Fruit fly (Drosophila melanogaster) whole organism, embryonic: ENCODE results near the gene CG32188.

Experiments
- Abd-B ChIP-seq: fragments of 200-800 bp; sonication (Bioruptor generic); optimal IDR thresholded peaks from 2 replicates; lab custom pipeline; 2018; ENCODE audit warnings: missing biosample characterization, mild to moderate bottlenecking, missing genetic modification characterization, moderate library complexity
- Ada2b ChIP-seq: fragments of 200-800 bp; sonication (Bioruptor generic); IDR thresholded peaks from 2 replicates; pipeline ENCODE4 v1.3.6; 2022; ENCODE audit warnings: missing biosample characterization, missing genetic modification characterization
- Atf3 ChIP-seq: fragments of 200-800 bp; sonication (Bioruptor generic); optimal IDR thresholded peaks from 3 replicates; lab custom pipeline; 2016; ENCODE audit warnings: missing biosample characterization, missing genetic modification characterization
- Awh ChIP-seq: fragments of 200-800 bp; sonication (Bioruptor generic); IDR thresholded peaks from 2 replicates; pipeline ENCODE4, ENCODE4 v1.3.6; 2022; ENCODE audit warnings: missing biosample characterization, missing genetic modification characterization
- Blimp-1 ChIP-seq: fragments of 200-800 bp; sonication (Bioruptor generic); optimal IDR thresholded peaks from 3 replicates; lab custom pipeline; 2018; ENCODE audit warnings: missing biosample characterization, missing genetic modification characterization, mild to moderate bottlenecking, moderate library complexity, missing genetic modification reagents
- Bteb2 ChIP-seq: fragments of 200-800 bp; sonication (Bioruptor generic); optimal IDR thresholded peaks from 2 replicates; lab custom pipeline; 2016; ENCODE audit warnings: missing biosample characterization, missing genetic modification characterization
- CG11398 ChIP-seq: fragments of 200-800 bp; sonication (Bioruptor generic); optimal IDR thresholded peaks from 2 replicates; lab custom pipeline; 2016; ENCODE audit warnings: missing biosample characterization, missing genetic modification characterization
- CG13775 ChIP-seq: fragments of 200-800 bp; sonication (Bioruptor generic); optimal IDR thresholded peaks from 3 replicates; lab custom pipeline; 2017; ENCODE audit warnings: missing biosample characterization, mild to moderate bottlenecking, missing genetic modification characterization
- CG13894 ChIP-seq: fragments of 200-800 bp; sonication (Bioruptor generic); optimal IDR thresholded peaks from 3 replicates; lab custom pipeline; 2018; ENCODE audit warnings: missing biosample characterization, mild to moderate bottlenecking, missing genetic modification characterization, moderate library complexity
- CG14667 ChIP-seq: fragments of 200-800 bp; sonication (Bioruptor generic); IDR thresholded peaks from 2 replicates; pipeline ENCODE4 v1.3.6; 2022; ENCODE audit warnings: missing biosample characterization, missing genetic modification characterization
- CG15696 ChIP-seq: fragments of 200-800 bp; sonication (Bioruptor generic); optimal IDR thresholded peaks from 2 replicates; lab custom pipeline; 2019; ENCODE audit warnings: missing biosample characterization, mild to moderate bottlenecking, missing genetic modification characterization, moderate library complexity
- CG16813 ChIP-seq: fragments of 200-800 bp; sonication (Bioruptor generic); IDR thresholded peaks from 3 replicates; pipeline ENCODE4 v1.3.6; 2022; ENCODE audit warnings: missing biosample characterization, missing genetic modification characterization; ENCODE audit not compliant: partially characterized antibody
- CG1832 ChIP-seq: fragments of 200-800 bp; sonication (Bioruptor generic); optimal IDR thresholded peaks from 2 replicates; lab custom pipeline; 2017; ENCODE audit warnings: missing biosample characterization, mild to moderate bottlenecking, missing genetic modification characterization, inconsistent platforms
- CG32532 ChIP-seq: fragments of 200-800 bp; sonication (Bioruptor generic); IDR thresholded peaks from 2 replicates; pipeline ENCODE4 v1.3.6; 2022; ENCODE audit warnings: missing biosample characterization, missing genetic modification characterization
- CG3726 ChIP-seq: fragments of 200-800 bp; sonication (Bioruptor generic); IDR thresholded peaks from 3 replicates; pipeline ENCODE4, ENCODE4 v1.3.6; 2022; ENCODE audit warnings: missing biosample characterization, missing genetic modification characterization
- CG3847 ChIP-seq: fragments of 200-800 bp; sonication (Bioruptor generic); IDR thresholded peaks from 2 replicates; pipeline ENCODE4 v1.3.6; 2022; ENCODE audit warnings: missing biosample characterization, missing genetic modification characterization
- CG8089 ChIP-seq: fragments of 200-800 bp; sonication (Bioruptor generic); optimal IDR thresholded peaks from 3 replicates; lab custom pipeline; 2016; ENCODE audit warnings: missing biosample characterization, missing genetic modification characterization
- CG8281 ChIP-seq: fragments of 200-800 bp; sonication (Bioruptor generic); optimal IDR thresholded peaks from 2 replicates; lab custom pipeline; 2018; ENCODE audit warnings: missing biosample characterization, mild to moderate bottlenecking, missing genetic modification characterization, moderate library complexity
- CTCF ChIP-seq: fragments of 200-800 bp; sonication (Bioruptor generic); optimal IDR thresholded peaks from 2 replicates; lab custom pipeline; 2017; ENCODE audit warnings: missing biosample characterization, mild to moderate bottlenecking, missing genetic modification characterization, moderate library complexity
- Dll ChIP-seq: fragments of 200-800 bp; sonication (Bioruptor generic); IDR thresholded peaks from 4 replicates; pipeline ENCODE4 v1.3.6; 2022; ENCODE audit warnings: missing biosample characterization, missing genetic modification characterization; ENCODE audit not compliant: partially characterized antibody
- Ets65A ChIP-seq: fragments of 200-800 bp; sonication (Bioruptor generic); peaks from one replicate; lab custom pipeline; 2016; ENCODE audit warnings: missing biosample characterization, missing genetic modification characterization
- HmgZ ChIP-seq: fragments of 200-800 bp; sonication (Bioruptor generic); optimal IDR thresholded peaks from 2 replicates; lab custom pipeline; 2018; ENCODE audit warnings: missing biosample characterization, mild to moderate bottlenecking, missing genetic modification characterization
- MBD-R2 ChIP-seq: fragments of 200-800 bp; sonication (Bioruptor generic); IDR thresholded peaks from 2 replicates; pipeline ENCODE4 v1.3.6; 2022; ENCODE audit warnings: missing biosample characterization, missing genetic modification characterization
- Mrtf ChIP-seq: fragments of 200-800 bp; sonication (Bioruptor generic); IDR thresholded peaks from 3 replicates; pipeline ENCODE4 v1.3.6; 2022; ENCODE audit warnings: missing biosample characterization, missing genetic modification characterization
- Nf-YB ChIP-seq: fragments of 200-800 bp; sonication (Bioruptor generic); optimal IDR thresholded peaks from 3 replicates; lab custom pipeline; 2019; ENCODE audit warnings: missing biosample characterization, mild to moderate bottlenecking, missing genetic modification characterization, moderate library complexity
- Nf-YC ChIP-seq: fragments of 200-800 bp; optimal IDR thresholded peaks from 3 replicates; lab custom pipeline; 2019; ENCODE audit warnings: missing biosample characterization, mild to moderate bottlenecking, missing genetic modification characterization, moderate library complexity
- Oli ChIP-seq: fragments of 200-800 bp; sonication (Bioruptor generic); optimal IDR thresholded peaks from 2 replicates; lab custom pipeline; 2018; ENCODE audit warnings: missing biosample characterization, mild to moderate bottlenecking, missing genetic modification characterization, moderate library complexity
- Optix ChIP-seq: fragments of 200-800 bp; sonication (Bioruptor generic); IDR thresholded peaks from 3 replicates; pipeline ENCODE4 v1.3.6; 2022; ENCODE audit warnings: missing biosample characterization, missing genetic modification characterization
- Rx ChIP-seq: fragments of 200-800 bp; sonication (Bioruptor generic); IDR thresholded peaks from 2 replicates; pipeline ENCODE4 v1.3.6; 2022; ENCODE audit warnings: missing biosample characterization, missing genetic modification characterization
- Sin3A ChIP-seq: fragments of >200 bp; optimal IDR thresholded peaks from 2 replicates; lab custom pipeline; 2018
- Six4 ChIP-seq: fragments of 200-800 bp; sonication (Bioruptor generic); optimal IDR thresholded peaks from 2 replicates; lab custom pipeline; 2016; ENCODE audit warnings: missing biosample characterization, missing genetic modification characterization
- Usf ChIP-seq: fragments of 200-800 bp; sonication (Bioruptor generic); optimal IDR thresholded peaks from 2 replicates; lab custom pipeline; 2017; ENCODE audit warnings: missing genotype, missing biosample characterization, missing genetic modification characterization
- Xbp1 ChIP-seq: fragments of 200-800 bp; sonication (Bioruptor generic); optimal IDR thresholded peaks from 3 replicates; lab custom pipeline; 2016; ENCODE audit warnings: missing biosample characterization, mild to moderate bottlenecking, missing genetic modification characterization
- YL-1 ChIP-seq: fragments of 200-800 bp; sonication (Bioruptor generic); optimal IDR thresholded peaks from 3 replicates; lab custom pipeline; 2017; ENCODE audit warnings: missing biosample characterization, mild to moderate bottlenecking, missing genetic modification characterization
- bigmax ChIP-seq: fragments of 200-800 bp; sonication (Bioruptor generic); optimal IDR thresholded peaks from 2 replicates; lab custom pipeline; 2018; ENCODE audit warnings: missing biosample characterization, mild to moderate bottlenecking, missing genetic modification characterization
- bsh ChIP-seq, 2 experiments: fragments of 200-800 bp; sonication (Bioruptor generic); optimal IDR thresholded peaks; 2 replicates each; lab custom pipeline; 2017 to 2018; ENCODE audit warnings: mild to moderate bottlenecking in 2 of 2, missing biosample characterization in 2 of 2, missing genetic modification characterization in 2 of 2, moderate library complexity in 1 of 2
- exex ChIP-seq: fragments of 200-800 bp; sonication (Bioruptor generic); optimal IDR thresholded peaks from 4 replicates; lab custom pipeline; 2018; ENCODE audit warnings: missing biosample characterization, mild to moderate bottlenecking, missing genetic modification characterization, moderate library complexity
- fu2 ChIP-seq: fragments of 200-800 bp; sonication (Bioruptor generic); optimal IDR thresholded peaks from 2 replicates; lab custom pipeline; 2016; ENCODE audit warnings: missing biosample characterization, missing genetic modification characterization
- hbn ChIP-seq: fragments of 200-800 bp; sonication (Bioruptor generic); IDR thresholded peaks from 2 replicates; pipeline ENCODE4 v1.3.6; 2022; ENCODE audit warnings: missing biosample characterization, missing genetic modification characterization; ENCODE audit not compliant: partially characterized antibody
- lmd ChIP-seq: fragments of 200-800 bp; sonication (Bioruptor generic); IDR thresholded peaks from 2 replicates; pipeline ENCODE4 v1.3.6; 2022; ENCODE audit warnings: missing biosample characterization, missing genetic modification characterization
- luna ChIP-seq: fragments of 200-800 bp; sonication (Bioruptor generic); optimal IDR thresholded peaks from 2 replicates; lab custom pipeline; 2016; ENCODE audit warnings: missing biosample characterization, missing genetic modification characterization
- phol ChIP-seq: fragments of 200-800 bp; sonication (Bioruptor generic); optimal IDR thresholded peaks from 3 replicates; lab custom pipeline; 2018; ENCODE audit warnings: missing biosample characterization, mild to moderate bottlenecking, missing genetic modification characterization, moderate library complexity
- pum ChIP-seq: fragments of 200-800 bp; sonication (Bioruptor generic); optimal IDR thresholded peaks from 2 replicates; lab custom pipeline; 2016; ENCODE audit warnings: missing biosample characterization, missing genetic modification characterization
- ranshi ChIP-seq: fragments of 200-800 bp; sonication (Bioruptor generic); IDR thresholded peaks from 2 replicates; pipeline ENCODE4 v1.3.6; 2022; ENCODE audit warnings: missing biosample characterization, missing genetic modification characterization
- row ChIP-seq: fragments of 200-800 bp; sonication (Bioruptor generic); IDR thresholded peaks from 3 replicates; pipeline ENCODE4 v1.3.6; 2022; ENCODE audit warnings: missing biosample characterization, missing genetic modification characterization
- shn ChIP-seq: fragments of 200-800 bp; sonication (Bioruptor generic); optimal IDR thresholded peaks from 3 replicates; lab custom pipeline; 2016; ENCODE audit warnings: missing biosample characterization, missing genetic modification characterization
- sob ChIP-seq: fragments of 200-800 bp; sonication (Bioruptor generic); IDR thresholded peaks from 2 replicates; pipeline ENCODE4 v1.3.6; 2022; ENCODE audit warnings: missing biosample characterization, missing genetic modification characterization
- sug ChIP-seq: fragments of 200-800 bp; optimal IDR thresholded peaks from 2 replicates; lab custom pipeline; 2019; ENCODE audit warnings: missing biosample characterization, mild to moderate bottlenecking, missing genetic modification characterization, moderate library complexity
- tll ChIP-seq, 2 experiments: fragments of 200-800 bp in 1 of 2; fragments of >200 bp in 1 of 2; sonication (Bioruptor generic) in 1 of 2; optimal IDR thresholded peaks; 2 replicates each; lab custom pipeline; 2017 to 2019; ENCODE audit warnings: missing biosample characterization in 2 of 2, missing genetic modification characterization in 2 of 2, mild to moderate bottlenecking in 1 of 2, moderate library complexity in 1 of 2
- trem ChIP-seq: fragments of 200-800 bp; optimal IDR thresholded peaks from 3 replicates; lab custom pipeline; 2019; ENCODE audit warnings: missing biosample characterization, mild to moderate bottlenecking, missing genetic modification characterization, moderate library complexity
- trh ChIP-seq: fragments of 200-800 bp; sonication (Bioruptor generic); optimal IDR thresholded peaks from 2 replicates; lab custom pipeline; 2016; ENCODE audit warnings: missing biosample characterization, missing genetic modification characterization
- zf30C ChIP-seq: fragments of 200-800 bp; sonication (Bioruptor generic); optimal IDR thresholded peaks from 3 replicates; lab custom pipeline; 2018; ENCODE audit warnings: missing biosample characterization, mild to moderate bottlenecking, missing genetic modification characterization

The CG32188 gene

DNA sequence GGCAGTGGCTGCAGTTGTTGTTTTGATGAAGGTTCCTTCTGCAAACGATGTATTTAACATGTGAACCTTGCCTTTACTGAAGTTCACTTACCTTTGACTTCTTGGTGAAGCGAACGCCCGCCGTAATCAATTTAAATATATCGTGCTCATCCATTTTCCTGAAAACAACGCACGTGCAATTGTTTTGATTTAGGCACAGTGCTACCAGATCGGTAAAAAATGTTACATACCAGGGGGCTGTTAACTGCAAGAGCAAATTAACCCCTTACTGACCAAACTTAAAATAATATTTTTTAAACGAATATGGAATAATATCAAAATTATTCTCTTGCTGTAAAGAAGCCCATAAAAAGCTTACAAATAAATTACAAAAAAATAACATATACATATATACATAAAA, 28.9 kb downstream of the CG32188 start, which contains the start of gene ais (continued):
- no peak for TF ChIP-seq bsh (GFP tag; optimal IDR thresholded peaks at IDR 0.05; lab: Kevin White, UChicago)
- TF ChIP-seq CG3726 (GFP tag; lab: Robert Waterston, UW): no peak
- no peak for TF ChIP-seq CG14667 (GFP tag; lab: Robert Waterston, UW)
- no peak for TF ChIP-seq sob (GFP tag; lab: Robert Waterston, UW)
- TF ChIP-seq zf30C (GFP tag; lab: Kevin White, UChicago): no peak
- no peak for TF ChIP-seq Rx (GFP tag; lab: Robert Waterston, UW)
- TF ChIP-seq Oli (tag; lab: Kevin White, UChicago): peak; percentile 17
- no peak for TF ChIP-seq CG11398 (GFP tag; lab: Kevin White, UChicago)
- peak; percentile 77 for TF ChIP-seq row (GFP tag; lab: Robert Waterston, UW)
- no peak for TF ChIP-seq Bteb2 (GFP tag; lab: Kevin White, UChicago)
- TF ChIP-seq YL-1: peak; percentile 41
- no peak for TF ChIP-seq ranshi (GFP tag; lab: Robert Waterston, UW)
- peak; percentile 15 for TF ChIP-seq CG15696 (tag; lab: Kevin White, UChicago)
- TF ChIP-seq Ada2b (GFP tag; lab: Robert Waterston, UW): no peak
- TF ChIP-seq trem: peak; percentile 55
- 0 out of 3 replicates have a peak, but pooled peaks have one; percentile 9 for TF ChIP-seq CG16813 (GFP tag; lab: Robert Waterston, UW)
- no peak for TF ChIP-seq lmd
- TF ChIP-seq fu2 (GFP tag; lab: Kevin White, UChicago): no peak
- peak; percentile 14 for TF ChIP-seq CG13775 (GFP tag; lab: Kevin White, UChicago)
- no peak for TF ChIP-seq Usf (GFP tag; lab: Kevin White, UChicago)
- TF ChIP-seq pum: no peak
- TF ChIP-seq MBD-R2 (GFP tag; lab: Robert Waterston, UW): peak; percentile 53
- no peak for TF ChIP-seq luna (GFP tag; lab: Kevin White, UChicago)
- no peak for TF ChIP-seq CG1832 (GFP tag; lab: Kevin White, UChicago)
- peak; percentile 45 for TF ChIP-seq sug (tag; lab: Kevin White, UChicago)
- TF ChIP-seq, all 482 proteins: peak for 65

DNA sequence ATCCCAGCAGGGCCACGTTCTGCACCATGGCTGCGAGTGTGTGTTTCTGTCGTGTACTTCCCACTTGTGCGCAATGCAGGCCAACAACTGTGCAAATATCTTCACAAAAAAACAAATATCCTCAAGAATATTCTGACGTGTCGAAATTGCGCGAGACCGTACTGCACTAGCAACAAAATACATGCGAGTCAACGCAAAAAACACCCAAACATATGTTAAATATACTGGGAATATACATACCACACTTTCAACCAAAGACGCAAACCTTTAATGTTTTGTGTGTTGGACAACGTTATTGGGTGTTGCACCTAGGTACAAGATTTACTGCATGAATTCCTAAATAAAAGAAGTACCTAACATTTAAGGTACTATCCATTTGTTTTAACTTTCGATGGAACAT, 31.3 kb downstream of the CG32188 start, which contains the start of gene NUCB1:
Gene NUCB1, minus strand, starts transcription at position 173 of the 400 bp plus-strand sequence.
- TF ChIP-seq Mrtf (GFP tag; lab: Robert Waterston, UW): no peak
- TF ChIP-seq Blimp-1 (GFP tag; lab: Kevin White, UChicago): no peak
- TF ChIP-seq Atf3 (GFP tag; lab: Kevin White, UChicago): no peak
- TF ChIP-seq Ets65A (GFP tag; lab: Kevin White, UChicago): peak; percentile 92
- TF ChIP-seq Awh (GFP tag; lab: Robert Waterston, UW): peak; percentile 36; the same call in 1 of the 2 replicates
- TF ChIP-seq Dll: no peak
- TF ChIP-seq phol: peak; percentile 48
- peak in 1 of 2 experiments; percentile 74 for TF ChIP-seq tll (GFP tag; optimal IDR thresholded peaks at IDR 0.05; lab: Kevin White, UChicago)
- no peak for TF ChIP-seq bigmax (GFP tag; lab: Kevin White, UChicago)
- no peak for TF ChIP-seq Nf-YC
- no peak for TF ChIP-seq trh (GFP tag; lab: Kevin White, UChicago)
- TF ChIP-seq Six4 (GFP tag; lab: Kevin White, UChicago): no peak
- no peak for TF ChIP-seq CG13894 (tag; lab: Kevin White, UChicago)
- peak; percentile 83 for TF ChIP-seq HmgZ (tag; lab: Kevin White, UChicago)
- peak; percentile 11 for TF ChIP-seq Sin3A (lab: Kevin White, UChicago)
- TF ChIP-seq exex (tag; lab: Kevin White, UChicago): no peak
- no peak for TF ChIP-seq Nf-YB (GFP tag; lab: Kevin White, UChicago)
- peak; percentile 80 for TF ChIP-seq CG3847 (GFP tag; lab: Robert Waterston, UW)
- TF ChIP-seq Abd-B (GFP tag; lab: Kevin White, UChicago): peak; percentile 62
- no peak for TF ChIP-seq Optix (GFP tag; lab: Robert Waterston, UW)
- TF ChIP-seq Xbp1: peak; percentile 82
- TF ChIP-seq CTCF (GFP tag; lab: Kevin White, UChicago): no peak
- TF ChIP-seq CG8281 (tag; lab: Kevin White, UChicago): no peak
- peak; percentile 7 for TF ChIP-seq CG8089 (GFP tag; lab: Kevin White, UChicago)
- peak; percentile 37; the same call in 1 of the 2 replicates for TF ChIP-seq CG32532
- TF ChIP-seq shn (GFP tag; lab: Kevin White, UChicago): peak; percentile 52
- no peak for TF ChIP-seq hbn (GFP tag; lab: Robert Waterston, UW)
